Worm (Caenorhabditis elegans) whole organism, L4/young adult: Measurements from ENCODE around the gene K11D12.6.

Source experiments
- W03F9.2 ChIP-seq: fragments of 150-350 bp; optimal IDR thresholded peaks from 2 replicates; lab custom pipeline; 2014; ENCODE audit warnings: missing biosample characterization, missing genetic modification characterization
- dao-5 ChIP-seq: sonication (generic microtip); optimal IDR thresholded peaks from 2 replicates; lab custom pipeline; 2016; ENCODE audit warnings: missing genotype, missing genetic modification characterization, moderate library complexity, missing compliant biosample characterization
- him-1 ChIP-seq: sonication (generic microtip); optimal IDR thresholded peaks from 2 replicates; lab custom pipeline; 2016; ENCODE audit warnings: missing genotype, missing genetic modification reagents, missing genetic modification characterization, missing compliant biosample characterization

Gene K11D12.6

DNA sequence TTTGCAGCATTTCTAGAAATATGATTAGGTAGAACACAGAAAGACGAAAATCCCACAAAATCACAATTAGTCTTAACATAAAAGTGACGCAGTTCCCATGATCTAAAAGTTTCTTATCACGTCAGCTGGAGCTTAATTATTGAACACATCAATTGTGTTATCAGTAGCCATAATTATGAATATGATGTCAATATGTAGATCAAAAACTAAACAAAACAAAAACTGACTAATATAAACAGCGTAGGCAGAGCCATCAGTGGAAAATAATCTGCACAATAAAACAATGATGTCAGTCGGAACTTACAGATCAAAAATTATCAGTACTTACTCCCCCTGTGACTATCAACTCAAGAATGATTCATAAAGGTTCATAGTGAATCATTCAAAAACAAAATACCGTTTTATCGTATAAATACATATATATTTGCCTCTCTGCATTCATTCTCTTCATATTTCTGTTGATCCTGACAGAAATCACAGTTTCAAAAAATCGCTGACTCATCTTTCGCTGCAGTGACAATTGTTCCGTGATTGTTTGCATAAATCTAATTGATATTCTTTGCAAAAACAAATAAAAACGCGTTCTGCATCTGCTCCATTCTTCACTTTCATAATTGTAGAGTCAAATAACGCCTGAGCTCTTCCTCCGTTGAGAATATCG lies 22.6 kb downstream of the K11D12.6 start, which contains the start of gene srr-6:
Gene srr-6 (plus strand): TSS at position 611 of the 661 bp plus-strand sequence.
- TF ChIP-seq W03F9.2 (tag; lab: Kevin White, UChicago) (no peak), dao-5 (tag; lab: Kevin White, UChicago) (no peak), him-1 (tag; lab: Kevin White, UChicago) (no peak)

ce11 chrV:5001386-5001785 lies 33.6 kb downstream of the K11D12.6 start, which contains the start of gene srr-8:
Gene srr-8, plus strand, starts transcription at chrV:5001686.
- TF ChIP-seq him-1 (tag; lab: Kevin White, UChicago) = no peak
- TF ChIP-seq W03F9.2 (tag; lab: Kevin White, UChicago) = no peak

DNA sequence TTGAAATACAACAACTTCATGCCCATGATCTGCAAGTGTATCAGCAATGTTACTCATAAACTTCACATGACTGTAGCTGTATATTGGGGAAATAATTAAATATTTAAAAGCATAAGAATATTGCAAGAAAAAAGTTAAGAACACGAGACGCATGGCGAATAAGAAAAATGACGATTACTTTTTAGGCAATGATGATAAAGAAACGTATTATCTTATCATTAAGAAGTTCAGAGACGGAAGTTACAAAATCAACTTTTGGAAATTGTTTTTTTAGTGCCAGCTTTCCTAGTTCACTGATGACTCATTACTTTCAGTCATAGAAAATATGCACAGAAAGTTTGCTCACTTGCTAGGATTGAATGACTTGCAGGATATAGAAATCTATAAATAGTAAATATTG lies 34.6 kb downstream of the K11D12.6 start, which contains the start of gene ugt-7:
Gene ugt-7 (minus strand): TSS at position 161 of the 400 bp plus-strand sequence.
- TF ChIP-seq dao-5 (tag; lab: Kevin White, UChicago) = no peak
- no peak for TF ChIP-seq W03F9.2 (tag; lab: Kevin White, UChicago)
- no peak for TF ChIP-seq him-1 (tag; lab: Kevin White, UChicago)

- TF ChIP-seq W03F9.2 (tag; lab: Kevin White, UChicago) (no peak), dao-5 (tag; lab: Kevin White, UChicago) (no peak), him-1 (tag; lab: Kevin White, UChicago) (no peak)
Observed at ce11 chrV:4995155-4995554, 39.8 kb downstream of the K11D12.6 start, which contains the start of gene ncx-9. Gene ncx-9, minus strand, starts transcription at chrV:4995255.

- no peak for TF ChIP-seq dao-5 (tag; lab: Kevin White, UChicago)
- TF ChIP-seq him-1 (tag; lab: Kevin White, UChicago) = no peak
- TF ChIP-seq W03F9.2 (tag; lab: Kevin White, UChicago) = no peak
Observed at ce11 chrV:4987097-4987496, 47.9 kb downstream of the K11D12.6 start, which contains the start of gene ncx-8. Gene ncx-8, minus strand, starts transcription at chrV:4987197.
